Fruit fly (Drosophila melanogaster): ENCODE results near the gene tara.
A peak's percentile ranks its signal among the peaks of the same experiment; 100 is the strongest.

tara gene

DNA sequence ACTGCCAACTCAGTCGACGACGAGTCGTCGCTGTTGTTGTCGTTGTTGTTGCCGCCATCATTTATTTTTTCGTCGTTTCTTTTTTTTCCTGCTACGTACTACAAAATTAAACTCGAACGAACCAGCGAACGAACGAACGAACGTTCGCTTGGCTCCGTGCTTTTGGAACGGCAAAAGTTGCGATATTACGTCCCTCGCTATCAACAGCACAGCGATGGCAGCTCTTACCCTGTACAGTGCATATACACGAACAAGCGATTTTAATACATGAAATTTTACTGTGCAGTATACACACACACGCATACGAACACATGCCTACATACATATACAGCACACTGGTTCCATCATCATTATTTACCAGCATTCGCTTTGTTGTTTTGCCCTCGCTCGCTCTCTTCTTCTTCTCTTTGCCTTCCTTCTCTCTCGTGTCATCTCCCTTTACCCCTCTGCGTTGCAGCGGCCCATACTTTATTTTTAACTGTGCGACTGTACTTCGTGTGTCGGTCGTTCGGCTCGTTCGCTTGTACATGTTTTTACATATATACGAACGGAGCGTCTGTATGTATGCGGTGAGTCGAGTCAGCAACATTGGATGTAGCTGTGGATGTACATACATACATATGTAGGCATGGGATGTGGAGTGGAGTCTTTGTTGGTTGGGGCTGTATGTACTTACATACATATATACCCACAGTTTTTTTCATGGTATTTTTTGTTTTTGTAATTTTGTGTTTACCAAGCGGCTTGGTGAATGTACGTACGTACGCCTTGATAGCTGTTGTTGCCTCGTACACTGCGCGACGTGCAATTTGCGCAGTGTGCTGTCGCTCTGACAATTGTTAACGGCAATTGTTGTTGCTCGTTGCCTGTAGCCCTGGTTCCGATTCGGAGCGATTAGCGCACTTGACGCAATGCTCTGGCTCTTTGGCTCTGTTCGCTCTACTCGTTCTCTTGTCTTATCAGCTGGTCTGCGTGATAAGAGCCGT, 24.7 kb downstream of the tara start:
- peak; percentile 52 for TF ChIP-seq bab1 (GFP tag; optimal IDR thresholded peaks at IDR 0.05)
- TF ChIP-seq Clk (GFP tag; optimal IDR thresholded peaks at IDR 0.05) = peak; percentile 43
- TF ChIP-seq CG11617 (GFP tag; optimal IDR thresholded peaks at IDR 0.05) = peak; percentile 58
- TF ChIP-seq cic (GFP tag; optimal IDR thresholded peaks at IDR 0.05) = peak; percentile 94
- TF ChIP-seq tj (GFP tag; optimal IDR thresholded peaks at IDR 0.05) = peak; percentile 98
- TF ChIP-seq pad (GFP tag; optimal IDR thresholded peaks at IDR 0.05) = peak; percentile 97
- peak; percentile 41 for TF ChIP-seq CG7045 (GFP tag; optimal IDR thresholded peaks at IDR 0.05)
- TF ChIP-seq kay (GFP tag; ENCODE audit: borderline replicate concordance) = peak; percentile 99
- TF ChIP-seq CG1620 (GFP tag; optimal IDR thresholded peaks at IDR 0.05) = peak; percentile 70
- TF ChIP-seq cnc (optimal IDR thresholded peaks at IDR 0.05) = no peak
- TF ChIP-seq CG7101 (tag; optimal IDR thresholded peaks at IDR 0.05) = peak; percentile 64
- TF ChIP-seq Crg-1 (GFP tag; optimal IDR thresholded peaks at IDR 0.05) = peak; percentile 23
- TF ChIP-seq CG5204 (GFP tag; optimal IDR thresholded peaks at IDR 0.05) = peak; percentile 70
- peak; percentile 54 for TF ChIP-seq CG33017 (tag; optimal IDR thresholded peaks at IDR 0.05)
- peak; percentile 47 for TF ChIP-seq CG14711 (tag; optimal IDR thresholded peaks at IDR 0.05)
- TF ChIP-seq Hr96 (GFP tag; optimal IDR thresholded peaks at IDR 0.05) = peak; percentile 67
- TF ChIP-seq ovo (GFP tag; optimal IDR thresholded peaks at IDR 0.05) = peak; percentile 37
- peak; percentile 69 for TF ChIP-seq toe (GFP tag; optimal IDR thresholded peaks at IDR 0.05)
- peak; percentile 84 for TF ChIP-seq Mnt (GFP tag; optimal IDR thresholded peaks at IDR 0.05)
- peak; percentile 72 for TF ChIP-seq CG12768 (GFP tag; optimal IDR thresholded peaks at IDR 0.05)

DNA sequence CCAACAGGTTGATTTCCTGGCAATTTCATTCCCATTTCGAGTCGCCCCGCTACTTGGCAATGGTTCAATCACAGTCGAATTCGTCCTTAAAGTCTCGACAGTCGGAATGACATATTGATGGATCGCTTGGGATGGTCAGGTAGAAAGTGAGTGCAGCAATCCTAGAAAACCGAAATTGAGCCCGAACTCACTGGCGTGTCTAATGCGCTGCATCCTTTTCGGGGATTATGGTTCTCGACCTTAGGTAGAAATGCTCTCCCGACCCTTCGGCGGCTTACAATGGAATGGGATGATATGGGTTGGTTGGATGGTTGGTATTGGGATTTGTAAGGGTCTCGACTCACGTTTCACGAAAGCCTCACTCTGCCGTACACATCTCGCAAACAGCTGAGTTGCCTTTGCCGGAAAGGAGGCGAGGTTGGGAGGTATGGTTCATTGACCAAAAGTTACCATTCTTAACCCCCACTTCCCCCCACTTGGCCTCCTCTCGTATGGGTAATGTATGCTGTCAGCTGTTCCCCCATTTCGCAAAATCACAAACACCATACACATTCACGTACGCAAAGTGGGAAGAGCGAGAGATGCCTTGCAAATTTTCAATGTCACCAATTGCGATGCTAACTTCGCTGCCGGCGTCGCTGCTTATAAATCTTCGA, 25.9 kb downstream of the tara start:
- TF ChIP-seq ovo (GFP tag; optimal IDR thresholded peaks at IDR 0.05) (no peak), Mnt (GFP tag; optimal IDR thresholded peaks at IDR 0.05) (no peak), tj (GFP tag; optimal IDR thresholded peaks at IDR 0.05) (peak; percentile 58), pad (GFP tag; optimal IDR thresholded peaks at IDR 0.05) (no peak)

DNA sequence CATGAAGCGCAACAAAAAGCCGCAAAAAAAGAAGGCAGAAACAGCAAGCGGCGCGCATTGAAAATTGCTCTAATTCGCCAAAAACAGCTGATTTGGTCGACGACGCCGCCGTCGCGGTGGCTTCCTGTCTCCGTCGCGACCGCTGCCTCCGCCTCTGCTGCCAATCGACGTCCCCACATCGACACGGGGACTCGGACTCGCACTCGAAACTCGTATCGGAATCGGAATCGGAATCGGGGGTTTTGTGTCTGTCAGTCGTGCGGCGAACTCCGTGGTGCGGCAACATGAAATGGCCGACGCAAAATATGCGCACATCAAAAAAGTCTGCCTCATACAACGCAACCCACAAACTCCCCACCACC, 26.5 kb downstream of the tara start:
- no peak for TF ChIP-seq CG5204 (GFP tag; optimal IDR thresholded peaks at IDR 0.05)
- no peak for TF ChIP-seq CG14711 (tag; optimal IDR thresholded peaks at IDR 0.05)
- no peak for TF ChIP-seq Hr96 (GFP tag; optimal IDR thresholded peaks at IDR 0.05)
- TF ChIP-seq tj (GFP tag; optimal IDR thresholded peaks at IDR 0.05) = peak; percentile 55

DNA sequence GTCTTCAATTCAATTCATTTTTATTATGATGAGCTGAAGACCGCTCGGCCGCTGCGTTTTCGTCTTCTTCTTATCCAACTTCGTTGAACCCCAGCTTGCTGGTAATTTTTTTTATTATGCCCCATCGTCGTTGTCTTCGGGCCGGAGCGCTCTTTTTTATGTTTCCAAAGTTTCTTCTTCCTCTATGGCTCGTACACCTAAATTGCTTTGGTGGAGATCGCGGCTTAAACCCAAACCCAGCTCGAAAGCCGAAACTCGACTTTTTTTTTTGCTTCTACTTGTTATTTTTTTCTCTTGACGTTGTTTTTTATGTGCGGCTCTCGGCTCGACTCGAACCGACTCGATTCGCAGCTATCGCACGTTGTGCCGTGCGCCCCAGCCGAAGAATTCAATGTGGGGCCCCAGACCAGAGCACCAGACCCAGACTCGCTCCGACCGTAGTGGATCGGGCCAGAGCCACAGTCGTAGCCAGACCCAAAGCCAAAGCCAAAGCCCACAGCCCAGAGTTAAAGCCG, 27.5 kb downstream of the tara start:
- TF ChIP-seq CG33017 (tag; optimal IDR thresholded peaks at IDR 0.05) (no peak), cnc (optimal IDR thresholded peaks at IDR 0.05) (no peak), CG7101 (tag; optimal IDR thresholded peaks at IDR 0.05) (no peak), kay (GFP tag; ENCODE audit: borderline replicate concordance) (no peak), CG14711 (tag; optimal IDR thresholded peaks at IDR 0.05) (no peak), CG7045 (GFP tag; optimal IDR thresholded peaks at IDR 0.05) (no peak), toe (GFP tag; optimal IDR thresholded peaks at IDR 0.05) (no peak), Hr96 (GFP tag; optimal IDR thresholded peaks at IDR 0.05) (no peak), CG12768 (GFP tag; optimal IDR thresholded peaks at IDR 0.05) (no peak)

DNA sequence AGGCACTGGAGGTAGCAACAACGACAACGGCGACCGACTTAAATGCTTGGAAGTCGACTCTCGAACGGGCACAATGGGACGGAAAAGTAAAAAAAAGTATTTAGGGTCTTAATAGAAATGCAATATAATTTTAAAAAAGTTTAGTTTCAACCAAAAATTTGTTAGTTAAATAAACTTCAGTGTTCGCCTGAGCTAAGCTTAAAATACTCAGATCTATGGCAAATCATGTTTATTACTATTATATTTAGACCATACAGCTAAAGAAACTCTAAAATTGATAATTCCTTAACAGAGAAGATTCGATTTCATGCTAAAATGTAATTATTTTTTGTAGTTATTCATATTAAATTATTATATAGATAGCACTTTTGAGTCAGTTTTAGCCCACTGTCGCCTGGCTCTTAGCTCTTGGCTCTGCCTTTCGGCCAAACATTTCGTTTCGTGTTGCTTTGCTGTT, 28.0 kb downstream of the tara start:
- TF ChIP-seq CG11617 (GFP tag; optimal IDR thresholded peaks at IDR 0.05) (peak; percentile 61), cic (GFP tag; optimal IDR thresholded peaks at IDR 0.05) (no peak), CG7045 (GFP tag; optimal IDR thresholded peaks at IDR 0.05) (peak; percentile 34), toe (GFP tag; optimal IDR thresholded peaks at IDR 0.05) (no peak), tj (GFP tag; optimal IDR thresholded peaks at IDR 0.05) (no peak), bab1 (GFP tag; optimal IDR thresholded peaks at IDR 0.05) (peak; percentile 27), Clk (GFP tag; optimal IDR thresholded peaks at IDR 0.05) (no peak), Crg-1 (GFP tag; optimal IDR thresholded peaks at IDR 0.05) (no peak), Hr96 (GFP tag; optimal IDR thresholded peaks at IDR 0.05) (no peak), kay (GFP tag; ENCODE audit: borderline replicate concordance) (no peak), CG12768 (GFP tag; optimal IDR thresholded peaks at IDR 0.05) (no peak), Mnt (GFP tag; optimal IDR thresholded peaks at IDR 0.05) (no peak), CG33017 (tag; optimal IDR thresholded peaks at IDR 0.05) (peak; percentile 13), CG1620 (GFP tag; optimal IDR thresholded peaks at IDR 0.05) (no peak), ovo (GFP tag; optimal IDR thresholded peaks at IDR 0.05) (no peak), CG5204 (GFP tag; optimal IDR thresholded peaks at IDR 0.05) (no peak), cnc (optimal IDR thresholded peaks at IDR 0.05) (no peak), CG7101 (tag; optimal IDR thresholded peaks at IDR 0.05) (peak; percentile 27), CG14711 (tag; optimal IDR thresholded peaks at IDR 0.05) (no peak), pad (GFP tag; optimal IDR thresholded peaks at IDR 0.05) (peak; percentile 26)

DNA sequence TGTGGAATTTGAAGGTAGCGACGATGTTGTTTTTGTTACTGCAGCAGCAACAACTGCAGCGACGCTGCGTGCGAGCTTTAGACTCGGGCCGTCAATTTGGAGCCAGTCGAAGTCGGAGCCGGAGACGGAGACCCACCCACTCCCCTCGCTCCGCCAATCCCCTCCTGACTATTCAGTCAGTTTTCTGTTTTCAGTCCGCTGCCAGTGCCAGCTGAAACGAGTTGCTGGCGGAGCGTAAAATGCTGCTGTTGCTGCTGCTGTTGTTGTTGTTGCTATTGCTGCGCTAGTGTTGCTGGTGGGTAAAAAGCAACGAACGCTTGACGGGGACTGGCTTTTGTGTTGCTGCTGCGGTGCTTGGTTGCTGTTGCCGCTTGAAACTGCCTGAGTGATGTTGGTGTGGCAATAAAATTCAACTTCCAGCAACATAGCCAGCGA, 28.5 kb downstream of the tara start:
- peak; percentile 95 for TF ChIP-seq tj (GFP tag; optimal IDR thresholded peaks at IDR 0.05)
- TF ChIP-seq Hr96 (GFP tag; optimal IDR thresholded peaks at IDR 0.05) = no peak
- no peak for TF ChIP-seq kay (GFP tag; ENCODE audit: borderline replicate concordance)
